Worm (Caenorhabditis elegans) whole organism, late embryonic: Measurements from ENCODE around the gene gst-8.
"Not testable (repeated sequence)": the region's sequence is repeated elsewhere in the genome, so short reads cannot be mapped to it uniquely, and the experiment has no call there.

Experiments used
- F13H6.1 ChIP-seq: sonication (generic microtip); optimal IDR thresholded peaks from 2 replicates; lab custom pipeline; 2016; ENCODE audit warnings: missing genetic modification characterization, missing compliant biosample characterization
- ama-1 ChIP-seq: fragments of 150-350 bp; optimal IDR thresholded peaks from 2 replicates; lab custom pipeline; 2014
- ceh-18 ChIP-seq: sonication (generic microtip); optimal IDR thresholded peaks from 2 replicates; lab custom pipeline; 2016; ENCODE audit warnings: missing genetic modification characterization, missing compliant biosample characterization
- ceh-9 ChIP-seq: sonication (generic microtip); optimal IDR thresholded peaks from 2 replicates; lab custom pipeline; 2016; ENCODE audit warnings: mild to moderate bottlenecking, missing genetic modification characterization, inconsistent platforms, missing compliant biosample characterization
- elt-2 ChIP-seq: sonication (generic microtip); optimal IDR thresholded peaks from 2 replicates; lab custom pipeline; 2016; ENCODE audit warnings: missing genetic modification reagents, missing genetic modification characterization, missing compliant biosample characterization
- eyg-1 ChIP-seq: sonication (generic microtip); optimal IDR thresholded peaks from 2 replicates; lab custom pipeline; 2016; ENCODE audit warnings: missing genotype, missing genetic modification characterization, missing compliant biosample characterization
- hlh-13 ChIP-seq: fragments of 200-800 bp; sonication (Bioruptor generic); optimal IDR thresholded peaks from 2 replicates; lab custom pipeline; 2018; ENCODE audit warnings: mild to moderate bottlenecking, missing genetic modification characterization, missing compliant biosample characterization
- hlh-30 ChIP-seq: sonication (generic microtip); optimal IDR thresholded peaks from 2 replicates; lab custom pipeline; 2017; ENCODE audit warnings: antibody characterized with exemption, missing genetic modification characterization, missing compliant biosample characterization; ENCODE audit not compliant: insufficient read depth
- pha-4 ChIP-seq: fragments of 150-350 bp; optimal IDR thresholded peaks from 2 replicates; lab custom pipeline; 2018; ENCODE audit warnings: missing biosample characterization, missing genetic modification reagents, missing genetic modification characterization
- tbx-2 ChIP-seq: sonication (generic microtip); optimal IDR thresholded peaks from 2 replicates; lab custom pipeline; 2016; ENCODE audit warnings: missing genetic modification characterization, missing compliant biosample characterization

- not testable (repeated sequence) for TF ChIP-seq ceh-18 (tag; lab: Kevin White, UChicago); eyg-1 (tag; lab: Kevin White, UChicago); ama-1 (lab: Kevin White, UChicago); hlh-30; ceh-9 (tag; lab: Kevin White, UChicago); elt-2 (tag; lab: Kevin White, UChicago); tbx-2 (tag; lab: Kevin White, UChicago); F13H6.1; pha-4 (tag; lab: Kevin White, UChicago); hlh-13 (GFP tag; lab: Kevin White, UChicago)
Observed at ce11 chrII:4842143-4842658, 41.3 kb upstream of the gst-8 start, which contains the start of the genes T23B7.2 and nspd-4.
